Worm (Caenorhabditis elegans): ENCODE results near the gene C01G10.17.

The C01G10.17 gene

DNA sequence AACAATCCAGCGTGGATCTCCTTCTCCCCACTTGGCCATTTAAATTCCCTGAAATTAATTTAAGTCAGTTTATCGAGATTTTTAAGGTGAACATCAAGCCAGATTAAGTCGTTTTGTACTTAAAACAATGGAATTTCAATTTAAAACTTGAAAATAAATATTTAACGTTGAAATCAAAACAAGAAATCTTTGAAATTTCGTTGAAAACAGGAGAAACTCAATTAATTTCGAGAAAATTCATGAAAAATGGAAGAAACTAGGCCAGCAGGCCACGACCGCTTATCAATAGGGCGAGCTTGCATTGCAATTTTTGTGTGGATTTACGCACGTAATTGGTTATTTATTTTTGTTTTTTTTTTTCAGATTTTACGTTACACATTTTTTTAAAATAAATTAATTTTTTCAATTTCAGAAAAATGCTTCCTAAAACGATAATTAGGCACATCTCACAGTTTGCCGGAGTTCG lies 5.2 kb upstream of the C01G10.17 start, which contains the start of the genes ahsa-1 and C01G10.7 (continued):
- TF ChIP-seq unc-39 (tag; optimal IDR thresholded peaks at IDR 0.05), result no peak
- peak; percentile 87 for TF ChIP-seq rbr-2 (tag; optimal IDR thresholded peaks at IDR 0.05)
- TF ChIP-seq nhr-25 (tag; optimal IDR thresholded peaks at IDR 0.05; ENCODE audit: borderline replicate concordance, insufficient read depth), result no peak
- peak in 1 of 2 experiments; percentile 72 for TF ChIP-seq daf-16 (GFP tag; optimal IDR thresholded peaks at IDR 0.05)
- TF ChIP-seq daf-16 (tag; optimal IDR thresholded peaks at IDR 0.05), result no peak
- peak; percentile 98 for TF ChIP-seq aha-1 (tag)
- peak in 1 of 2 experiments; percentile 13 for TF ChIP-seq mdl-1 (tag; optimal IDR thresholded peaks at IDR 0.05)
- no peak for TF ChIP-seq daf-12 (tag; optimal IDR thresholded peaks at IDR 0.05)
- TF ChIP-seq fos-1 (tag; optimal IDR thresholded peaks at IDR 0.05), result no peak
- peak; percentile 60 for TF ChIP-seq ces-1 (GFP tag; optimal IDR thresholded peaks at IDR 0.05)
- TF ChIP-seq zag-1 (tag; optimal IDR thresholded peaks at IDR 0.05), result no peak
- peak; percentile 70 for TF ChIP-seq F37D6.2 (tag; optimal IDR thresholded peaks at IDR 0.05)
- peak; percentile 19 for TF ChIP-seq mxl-3 (GFP tag; optimal IDR thresholded peaks at IDR 0.05)
- peak; percentile 8 for TF ChIP-seq nhr-10 (tag; optimal IDR thresholded peaks at IDR 0.05)
- no peak for TF ChIP-seq Y5F2A.4 (GFP tag; optimal IDR thresholded peaks at IDR 0.05)
- TF ChIP-seq gei-8 (GFP tag; optimal IDR thresholded peaks at IDR 0.05), result no peak
- no peak for TF ChIP-seq nhr-41 (GFP tag; IDR thresholded peaks at IDR 0.05)
- TF ChIP-seq fkh-10 (GFP tag; optimal IDR thresholded peaks at IDR 0.05), result peak; percentile 80
- no peak for TF ChIP-seq skn-1 (tag; optimal IDR thresholded peaks at IDR 0.05)
- TF ChIP-seq lsy-2 (tag; optimal IDR thresholded peaks at IDR 0.05), result peak; percentile 64 to 94
- no peak for TF ChIP-seq Y105C5A.15 (GFP tag; IDR thresholded peaks at IDR 0.05)
- no peak for TF ChIP-seq zip-2 (tag; optimal IDR thresholded peaks at IDR 0.05)
- no peak for TF ChIP-seq zfp-2 (tag; optimal IDR thresholded peaks at IDR 0.05)
- peak; percentile 46; the same call in 1 of the 2 replicates for TF ChIP-seq nhr-42 (GFP tag; IDR thresholded peaks at IDR 0.05)
- no peak for TF ChIP-seq F10B5.3 (tag; optimal IDR thresholded peaks at IDR 0.05)
- peak; percentile 66 for TF ChIP-seq nhr-11 (tag; optimal IDR thresholded peaks at IDR 0.05)
- no peak for TF ChIP-seq daf-19 (GFP tag; conservative IDR thresholded peaks at IDR 0.05)
- TF ChIP-seq D1046.2 (GFP tag; IDR thresholded peaks at IDR 0.05), result no peak
- peak; percentile 52; the same call in 1 of the 2 replicates for TF ChIP-seq mdt-29 (GFP tag; IDR thresholded peaks at IDR 0.05)
- TF ChIP-seq set-16 (GFP tag; IDR thresholded peaks at IDR 0.05), result no peak
- 0 out of 2 replicates have a peak, but pooled peaks have one; percentile 32 for TF ChIP-seq zfp-3 (GFP tag; conservative IDR thresholded peaks at IDR 0.05)
- peak; percentile 54; the same call in 1 of the 2 replicates for TF ChIP-seq pha-4 (GFP tag; IDR thresholded peaks at IDR 0.05)
- peak; percentile 97 for TF ChIP-seq pha-4 (tag; optimal IDR thresholded peaks at IDR 0.05)
- TF ChIP-seq attf-4 (tag; optimal IDR thresholded peaks at IDR 0.05), result no peak
- TF ChIP-seq ceh-44 (GFP tag; IDR thresholded peaks at IDR 0.05), result peak; percentile 72; the same call in 1 of the 2 replicates
- no peak for TF ChIP-seq Y75B8A.6 (GFP tag; IDR thresholded peaks at IDR 0.05)
- no peak for TF ChIP-seq F26F4.8 (GFP tag; conservative IDR thresholded peaks at IDR 0.05)
- TF ChIP-seq nhr-76 (tag; optimal IDR thresholded peaks at IDR 0.05), result no peak
- TF ChIP-seq unc-130 (GFP tag; optimal IDR thresholded peaks at IDR 0.05), result peak; percentile 98
- no peak for TF ChIP-seq dmd-8 (GFP tag; IDR thresholded peaks at IDR 0.05)
- no peak for TF ChIP-seq jun-1 (tag; optimal IDR thresholded peaks at IDR 0.05)
- TF ChIP-seq nhr-28 (tag; optimal IDR thresholded peaks at IDR 0.05), result peak; percentile 64
- TF ChIP-seq ZK546.5 (tag; optimal IDR thresholded peaks at IDR 0.05), result no peak
- TF ChIP-seq spr-1 (tag; optimal IDR thresholded peaks at IDR 0.05), result peak; percentile 46
- TF ChIP-seq snpc-4 (tag; optimal IDR thresholded peaks at IDR 0.05), result no peak
- TF ChIP-seq tra-1 (GFP tag; IDR thresholded peaks at IDR 0.05), result peak; percentile 58; the same call in 1 of the 2 replicates
- no peak for TF ChIP-seq nhr-237 (tag; optimal IDR thresholded peaks at IDR 0.05)
- peak; percentile 67; the same call in 1 of the 2 replicates for TF ChIP-seq ceh-20 (GFP tag; IDR thresholded peaks at IDR 0.05)
- TF ChIP-seq spr-3 (GFP tag; optimal IDR thresholded peaks at IDR 0.05), result no peak
- TF ChIP-seq lin-39 (tag; optimal IDR thresholded peaks at IDR 0.05), result no peak
- no peak for TF ChIP-seq dve-1 (tag; optimal IDR thresholded peaks at IDR 0.05; ENCODE audit: insufficient read depth)
- TF ChIP-seq dpl-1 (GFP tag; optimal IDR thresholded peaks at IDR 0.05), result peak; percentile 84
- no peak for TF ChIP-seq lin-29 (GFP tag; IDR thresholded peaks at IDR 0.05)
